Worm (Caenorhabditis elegans): ENCODE results near the gene str-151.

The str-151 gene

DNA sequence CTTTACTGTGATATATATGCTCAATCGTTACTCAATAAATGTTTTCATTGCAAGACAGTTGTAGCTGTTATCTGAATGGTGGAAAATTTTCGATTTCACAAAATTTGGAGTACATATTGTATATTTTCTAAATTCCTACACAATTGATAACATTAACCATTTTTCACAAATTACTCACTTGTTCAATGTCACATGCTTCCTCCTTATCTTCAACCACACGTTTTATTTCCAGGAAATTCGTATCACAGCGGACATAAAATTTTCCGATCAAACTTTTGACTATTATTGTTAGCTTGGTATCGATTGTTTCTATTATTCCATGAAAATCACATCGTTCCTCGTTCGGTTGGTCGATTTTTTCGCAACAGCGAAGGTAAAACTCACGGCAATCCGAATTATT is 32.5 kb downstream of the str-151 start:
- TF ChIP-seq tbx-8 (GFP tag; optimal IDR thresholded peaks at IDR 0.05) (no peak), mab-5 (tag; optimal IDR thresholded peaks at IDR 0.05) (no peak), nhr-28 (tag; optimal IDR thresholded peaks at IDR 0.05) (no peak), ces-1 (GFP tag; optimal IDR thresholded peaks at IDR 0.05) (no peak), zip-8 (tag; optimal IDR thresholded peaks at IDR 0.05) (no peak), lin-32 (GFP tag; optimal IDR thresholded peaks at IDR 0.05) (no peak), ceh-39 (tag; optimal IDR thresholded peaks at IDR 0.05) (no peak), flh-1 (GFP tag; optimal IDR thresholded peaks at IDR 0.05) (no peak), nhr-2 (tag; optimal IDR thresholded peaks at IDR 0.05) (no peak), lin-13 (tag; optimal IDR thresholded peaks at IDR 0.05) (no peak), unc-39 (tag; optimal IDR thresholded peaks at IDR 0.05) (no peak), bed-3 (GFP tag; optimal IDR thresholded peaks at IDR 0.05) (no peak), mls-2 (tag; optimal IDR thresholded peaks at IDR 0.05) (no peak), nhr-76 (tag; optimal IDR thresholded peaks at IDR 0.05) (no peak), M03D4.4 (tag; optimal IDR thresholded peaks at IDR 0.05) (no peak), hlh-1 (tag; optimal IDR thresholded peaks at IDR 0.05) (no peak), sem-2 (GFP tag; optimal IDR thresholded peaks at IDR 0.05) (no peak), ham-2 (GFP tag; optimal IDR thresholded peaks at IDR 0.05) (no peak), ztf-11 (tag; optimal IDR thresholded peaks at IDR 0.05) (no peak), nhr-12 (tag; optimal IDR thresholded peaks at IDR 0.05) (no peak)

DNA sequence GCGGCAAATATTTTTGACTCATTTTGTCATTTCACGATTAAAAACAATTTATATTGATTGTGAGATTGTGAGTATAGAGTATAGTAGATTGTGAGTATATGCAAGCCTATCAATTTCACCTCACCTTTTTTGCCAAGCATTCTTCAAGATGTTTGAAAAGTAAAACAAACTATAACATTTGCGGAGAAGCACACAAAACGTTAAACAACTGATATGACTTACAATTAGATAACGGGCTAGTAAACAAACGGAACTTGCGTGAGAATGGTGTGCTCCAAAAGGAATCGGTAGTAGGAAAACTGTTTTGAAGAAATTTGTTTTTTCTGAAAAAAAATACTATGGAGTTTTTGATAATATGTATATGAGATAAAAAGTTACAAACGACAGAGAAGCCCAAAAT is 34.1 kb downstream of the str-151 start:
- TF ChIP-seq bed-3 (GFP tag; optimal IDR thresholded peaks at IDR 0.05) (no peak), snpc-4 (tag; optimal IDR thresholded peaks at IDR 0.05) (no peak), unc-39 (tag; optimal IDR thresholded peaks at IDR 0.05) (no peak), unc-120 (tag; optimal IDR thresholded peaks at IDR 0.05; ENCODE audit: poor library complexity, severe bottlenecking) (no peak), lin-32 (GFP tag; optimal IDR thresholded peaks at IDR 0.05) (no peak), hlh-1 (tag; optimal IDR thresholded peaks at IDR 0.05) (no peak), nhr-12 (tag; optimal IDR thresholded peaks at IDR 0.05) (no peak), sptf-1 (tag; optimal IDR thresholded peaks at IDR 0.05) (no peak), sem-2 (GFP tag; optimal IDR thresholded peaks at IDR 0.05) (no peak), ceh-39 (tag; optimal IDR thresholded peaks at IDR 0.05) (no peak), elt-3 (tag; optimal IDR thresholded peaks at IDR 0.05) (no peak), unc-62 (GFP tag; optimal IDR thresholded peaks at IDR 0.05) (no peak), mab-5 (tag; optimal IDR thresholded peaks at IDR 0.05) (no peak), lin-13 (tag; optimal IDR thresholded peaks at IDR 0.05) (no peak), flh-1 (GFP tag; optimal IDR thresholded peaks at IDR 0.05) (no peak), mls-2 (tag; optimal IDR thresholded peaks at IDR 0.05) (no peak)

DNA sequence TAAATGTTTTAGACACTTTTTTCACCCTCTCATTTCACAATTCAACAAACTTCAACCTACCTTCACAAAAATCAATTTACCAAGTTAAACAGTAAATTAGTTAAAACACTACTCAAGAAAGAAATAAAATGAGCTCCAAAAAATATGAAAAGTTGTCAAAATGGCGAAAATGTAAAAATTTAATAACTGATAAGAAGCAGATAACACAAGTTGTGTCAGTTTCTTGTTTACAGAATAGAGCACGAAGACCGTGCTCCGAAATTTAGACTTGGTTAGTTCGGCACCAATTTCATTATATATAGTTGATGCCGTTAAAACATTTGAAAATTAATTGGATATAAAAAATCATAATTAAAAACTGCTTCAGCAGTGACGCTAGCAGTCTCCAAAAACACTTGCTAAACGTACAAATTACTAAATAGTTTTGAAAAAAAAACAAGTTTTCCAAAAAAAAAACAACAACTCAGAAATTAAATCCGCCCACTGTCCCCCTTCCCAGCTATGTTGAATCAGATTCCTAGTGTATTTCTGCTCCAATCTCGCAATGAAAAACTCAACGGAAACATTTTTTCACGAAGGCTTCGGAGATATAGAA is 34.9 kb downstream of the str-151 start, which contains the start of gene srw-54:
Gene srw-54 (plus strand): TSS at position 545 of the 595 bp plus-strand sequence.
- TF ChIP-seq lin-32 (GFP tag; optimal IDR thresholded peaks at IDR 0.05) (no peak), unc-120 (tag; optimal IDR thresholded peaks at IDR 0.05; ENCODE audit: poor library complexity, severe bottlenecking) (no peak), ces-1 (GFP tag; optimal IDR thresholded peaks at IDR 0.05) (no peak)

DNA sequence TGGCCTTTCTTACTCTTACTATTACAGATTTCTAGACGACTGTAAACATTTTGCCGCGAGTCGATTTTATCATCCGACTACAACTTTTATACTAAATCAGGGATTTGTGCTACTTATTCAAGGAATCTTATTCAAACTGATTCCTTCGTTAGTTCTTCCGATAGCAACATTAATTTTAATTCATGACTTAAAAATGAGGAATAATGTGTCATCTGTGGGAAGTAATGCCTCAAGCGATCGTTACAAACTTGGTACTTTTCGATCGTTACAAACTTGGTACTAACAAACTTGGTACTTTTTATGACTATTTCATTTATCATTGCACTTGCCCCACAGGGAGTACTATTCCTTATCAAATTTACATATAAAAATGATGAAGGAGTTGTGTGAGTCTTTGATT is 41.5 kb downstream of the str-151 start, which contains the start of gene Y70C5A.4:
Gene Y70C5A.4 (plus strand): TSS at position 301 of the 400 bp plus-strand sequence.
- TF ChIP-seq tbx-8 (GFP tag; optimal IDR thresholded peaks at IDR 0.05) (no peak), nhr-2 (tag; optimal IDR thresholded peaks at IDR 0.05) (no peak), ztf-11 (tag; optimal IDR thresholded peaks at IDR 0.05) (no peak), zip-8 (tag; optimal IDR thresholded peaks at IDR 0.05) (no peak), elt-3 (tag; optimal IDR thresholded peaks at IDR 0.05) (no peak), unc-120 (tag; optimal IDR thresholded peaks at IDR 0.05; ENCODE audit: poor library complexity, severe bottlenecking) (no peak), hlh-1 (tag; optimal IDR thresholded peaks at IDR 0.05) (no peak), mab-5 (tag; optimal IDR thresholded peaks at IDR 0.05) (no peak), blmp-1 (tag; optimal IDR thresholded peaks at IDR 0.05) (no peak), bed-3 (GFP tag; optimal IDR thresholded peaks at IDR 0.05) (no peak), nhr-12 (tag; optimal IDR thresholded peaks at IDR 0.05) (no peak), ces-1 (GFP tag; optimal IDR thresholded peaks at IDR 0.05) (no peak), lin-32 (GFP tag; optimal IDR thresholded peaks at IDR 0.05) (no peak), elt-1 (tag; optimal IDR thresholded peaks at IDR 0.05; ENCODE audit: borderline replicate concordance, insufficient read depth) (no peak), cnd-1 (tag; optimal IDR thresholded peaks at IDR 0.05) (no peak), lsy-2 (tag; optimal IDR thresholded peaks at IDR 0.05) (no peak)

DNA sequence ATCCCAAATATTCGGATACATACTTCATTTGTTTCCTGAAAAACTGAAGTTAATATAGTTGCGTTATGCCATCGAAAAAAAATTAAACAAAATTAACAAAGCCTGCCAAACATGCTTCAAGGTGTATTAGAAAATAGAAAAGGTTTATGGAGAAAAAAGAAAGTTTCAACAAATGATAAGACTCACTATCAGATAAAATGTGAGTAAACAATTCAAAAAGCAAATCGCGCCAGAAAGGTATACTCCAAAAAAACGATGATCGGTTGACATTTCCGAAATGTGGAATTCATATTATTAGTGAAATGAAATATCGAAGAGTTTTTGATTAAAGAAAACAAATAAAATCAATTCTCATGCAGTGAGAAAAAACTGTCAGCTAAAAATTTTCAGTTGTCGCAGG is 44.9 kb downstream of the str-151 start, which contains the start of gene Y70C5A.3:
Gene Y70C5A.3 (minus strand): TSS at position 50 of the 400 bp plus-strand sequence.
- TF ChIP-seq blmp-1 (tag; optimal IDR thresholded peaks at IDR 0.05) (no peak), pha-4 (tag; optimal IDR thresholded peaks at IDR 0.05) (no peak), unc-62 (GFP tag; optimal IDR thresholded peaks at IDR 0.05) (no peak), bed-3 (GFP tag; optimal IDR thresholded peaks at IDR 0.05) (no peak), M03D4.4 (tag; optimal IDR thresholded peaks at IDR 0.05) (no peak), ceh-83 (GFP tag; optimal IDR thresholded peaks at IDR 0.05) (no peak), unc-120 (tag; optimal IDR thresholded peaks at IDR 0.05; ENCODE audit: poor library complexity, severe bottlenecking) (no peak), nhr-12 (tag; optimal IDR thresholded peaks at IDR 0.05) (no peak), snpc-4 (tag; optimal IDR thresholded peaks at IDR 0.05) (no peak), elt-3 (tag; optimal IDR thresholded peaks at IDR 0.05) (no peak), lsy-2 (tag; optimal IDR thresholded peaks at IDR 0.05) (no peak)

All from whole organism, mixed stage, embryonic.